Worm (Caenorhabditis elegans) whole organism, L4/young adult: ENCODE results near the gene tag-123.

Source experiments
- W03F9.2 ChIP-seq: fragments of 150-350 bp; optimal IDR thresholded peaks from 2 replicates; lab custom pipeline; 2014; ENCODE audit warnings: missing biosample characterization, missing genetic modification characterization
- dao-5 ChIP-seq: sonication (generic microtip); optimal IDR thresholded peaks from 2 replicates; lab custom pipeline; 2016; ENCODE audit warnings: missing genotype, missing genetic modification characterization, moderate library complexity, missing compliant biosample characterization
- him-1 ChIP-seq: sonication (generic microtip); optimal IDR thresholded peaks from 2 replicates; lab custom pipeline; 2016; ENCODE audit warnings: missing genotype, missing genetic modification reagents, missing genetic modification characterization, missing compliant biosample characterization

- TF ChIP-seq W03F9.2 (tag; lab: Kevin White, UChicago) (no peak), dao-5 (tag; lab: Kevin White, UChicago) (no peak), him-1 (tag; lab: Kevin White, UChicago) (no peak)
Observed at ce11 chrX:8423633-8424032, 1.8 kb upstream of the tag-123 start, which contains the start of gene tth-1.
